Fruit fly (Drosophila melanogaster) whole organism, embryonic: Measurements from ENCODE around the gene CG32440.

Source experiments
- B-H1 ChIP-seq: fragments of 200-800 bp; sonication (Bioruptor generic); IDR thresholded peaks from 3 replicates; pipeline ENCODE4 v1.3.6; 2022; ENCODE audit warnings: missing biosample characterization, missing genetic modification characterization
- C15 ChIP-seq: fragments of 200-800 bp; sonication (Bioruptor generic); IDR thresholded peaks from 3 replicates; pipeline ENCODE4 v1.3.6; 2022; ENCODE audit warnings: missing biosample characterization, missing genetic modification characterization
- CG11696 ChIP-seq: fragments of 200-800 bp; sonication (Bioruptor generic); IDR thresholded peaks from 2 replicates; pipeline ENCODE4 v1.3.6; 2022; ENCODE audit warnings: missing biosample characterization, missing genetic modification characterization
- CG11723 ChIP-seq: fragments of 200-800 bp; sonication (Bioruptor generic); optimal IDR thresholded peaks from 2 replicates; lab custom pipeline; 2017; ENCODE audit warnings: missing biosample characterization, mild to moderate bottlenecking, missing genetic modification characterization
- CG13624 ChIP-seq: fragments of 200-800 bp; sonication (Bioruptor generic); optimal IDR thresholded peaks from 2 replicates; lab custom pipeline; 2016; ENCODE audit warnings: missing biosample characterization, missing genetic modification characterization
- CG14014 ChIP-seq: fragments of 200-800 bp; sonication (Bioruptor generic); IDR thresholded peaks from 2 replicates; pipeline ENCODE4 v1.3.6; 2022; ENCODE audit warnings: missing biosample characterization, missing genetic modification characterization
- CG15011 ChIP-seq: fragments of 200-800 bp; sonication (Bioruptor generic); optimal IDR thresholded peaks from 3 replicates; lab custom pipeline; 2018; ENCODE audit warnings: missing biosample characterization, mild to moderate bottlenecking, missing genetic modification characterization
- CG17186 ChIP-seq: fragments of 200-800 bp; sonication (Bioruptor generic); optimal IDR thresholded peaks from 3 replicates; lab custom pipeline; 2017; ENCODE audit warnings: missing biosample characterization, missing genetic modification reagents, missing genetic modification characterization
- CG17328 ChIP-seq: fragments of 200-800 bp; sonication (Bioruptor generic); IDR thresholded peaks from 2 replicates; pipeline ENCODE4 v1.3.6; 2022; ENCODE audit warnings: missing biosample characterization, missing genetic modification characterization
- CG17802 ChIP-seq: fragments of 200-800 bp; sonication (Bioruptor generic); optimal IDR thresholded peaks from 2 replicates; lab custom pipeline; 2018; ENCODE audit warnings: missing biosample characterization, mild to moderate bottlenecking, missing genetic modification characterization, moderate library complexity
- CG1832 ChIP-seq: fragments of 200-800 bp; sonication (Bioruptor generic); optimal IDR thresholded peaks from 2 replicates; lab custom pipeline; 2017; ENCODE audit warnings: missing biosample characterization, mild to moderate bottlenecking, missing genetic modification characterization, inconsistent platforms
- CG18764 ChIP-seq: fragments of 200-800 bp; sonication (Bioruptor generic); optimal IDR thresholded peaks from 3 replicates; lab custom pipeline; 2016; ENCODE audit warnings: missing biosample characterization, missing genetic modification characterization
- CG2202 ChIP-seq: fragments of 200-800 bp; sonication (Bioruptor generic); optimal IDR thresholded peaks from 2 replicates; lab custom pipeline; 2018; ENCODE audit warnings: missing biosample characterization, mild to moderate bottlenecking, missing genetic modification characterization
- CG2678 ChIP-seq: fragments of 200-800 bp; sonication (Bioruptor generic); optimal IDR thresholded peaks from 3 replicates; lab custom pipeline; 2019; ENCODE audit warnings: missing biosample characterization, mild to moderate bottlenecking, missing genetic modification characterization, moderate library complexity
- CG33213 ChIP-seq: fragments of 200-800 bp; sonication (Bioruptor generic); optimal IDR thresholded peaks from 3 replicates; lab custom pipeline; 2016; ENCODE audit warnings: missing biosample characterization, missing genetic modification characterization
- CG4404 ChIP-seq: fragments of 200-800 bp; sonication (Bioruptor generic); IDR thresholded peaks from 2 replicates; pipeline ENCODE4 v1.3.6; 2022; ENCODE audit warnings: missing biosample characterization, missing genetic modification characterization
- CG5953 ChIP-seq: fragments of 200-800 bp; sonication (Bioruptor generic); IDR thresholded peaks from 2 replicates; pipeline ENCODE4 v1.3.6; 2022; ENCODE audit warnings: missing biosample characterization, missing genetic modification characterization
- CG6254 ChIP-seq: fragments of 200-800 bp; sonication (Bioruptor generic); optimal IDR thresholded peaks from 3 replicates; lab custom pipeline; 2017; ENCODE audit warnings: mild to moderate bottlenecking, missing biosample characterization, missing genetic modification reagents, missing genetic modification characterization
- CG7839 ChIP-seq: fragments of 200-800 bp; sonication (Bioruptor generic); optimal IDR thresholded peaks from 3 replicates; lab custom pipeline; 2018; ENCODE audit warnings: missing biosample characterization, mild to moderate bottlenecking, missing genetic modification characterization, moderate library complexity
- CG8290 ChIP-seq, 3 experiments: fragments of 200-800 bp; sonication (Bioruptor generic); optimal IDR thresholded peaks; 2 replicates each; lab custom pipeline; 2016 to 2019; ENCODE audit warnings: missing biosample characterization in 3 of 3, missing genetic modification characterization in 3 of 3, mild to moderate bottlenecking in 2 of 3, moderate library complexity in 1 of 3
- CG8359 ChIP-seq: fragments of 200-800 bp; sonication (Bioruptor generic); optimal IDR thresholded peaks from 2 replicates; lab custom pipeline; 2017; ENCODE audit warnings: missing biosample characterization, mild to moderate bottlenecking, missing genetic modification characterization, borderline replicate concordance
- CG8944 ChIP-seq: fragments of 200-800 bp; sonication (Bioruptor generic); optimal IDR thresholded peaks from 3 replicates; lab custom pipeline; 2016; ENCODE audit warnings: missing biosample characterization, missing genetic modification characterization
- Dref ChIP-seq: fragments of 200-800 bp; sonication (Bioruptor generic); IDR thresholded peaks from 2 replicates; pipeline ENCODE4 v1.3.6; 2022; ENCODE audit warnings: missing biosample characterization, missing genetic modification characterization
- E2f1 ChIP-seq: fragments of 200-800 bp; sonication (Bioruptor generic); IDR thresholded peaks from 2 replicates; pipeline ENCODE4 v1.3.6; 2022; ENCODE audit warnings: missing biosample characterization, missing genetic modification characterization
- Ets97D ChIP-seq: fragments of 200-800 bp; sonication (Bioruptor generic); optimal IDR thresholded peaks from 3 replicates; lab custom pipeline; 2016; ENCODE audit warnings: missing biosample characterization, missing genetic modification characterization
- HLH4C ChIP-seq: fragments of 200-800 bp; sonication (Bioruptor generic); IDR thresholded peaks from 3 replicates; pipeline ENCODE4 v1.3.6; 2022; ENCODE audit warnings: missing biosample characterization, missing genetic modification characterization; ENCODE audit not compliant: partially characterized antibody
- Hmx ChIP-seq: fragments of 200-800 bp; sonication (Bioruptor generic); optimal IDR thresholded peaks from 2 replicates; lab custom pipeline; 2016; ENCODE audit warnings: missing biosample characterization, missing genetic modification characterization
- Hr51 ChIP-seq, 2 experiments: fragments of 200-800 bp; sonication (Bioruptor generic); optimal IDR thresholded peaks; 2 replicates in 1 of 2; 3 replicates in 1 of 2; lab custom pipeline; 2016 to 2018; ENCODE audit warnings: missing biosample characterization in 2 of 2, missing genetic modification characterization in 2 of 2, mild to moderate bottlenecking in 1 of 2, moderate library complexity in 1 of 2
- MTF-1 ChIP-seq: fragments of 200-800 bp; sonication (Bioruptor generic); optimal IDR thresholded peaks from 2 replicates; lab custom pipeline; 2018; ENCODE audit warnings: missing biosample characterization, mild to moderate bottlenecking, missing genetic modification characterization, borderline replicate concordance
- Neu2 ChIP-seq: fragments of 200-800 bp; sonication (Bioruptor generic); optimal IDR thresholded peaks from 3 replicates; lab custom pipeline; 2016; ENCODE audit warnings: missing biosample characterization, missing genetic modification characterization, borderline replicate concordance
- Nf-YB ChIP-seq: fragments of 200-800 bp; sonication (Bioruptor generic); optimal IDR thresholded peaks from 3 replicates; lab custom pipeline; 2019; ENCODE audit warnings: missing biosample characterization, mild to moderate bottlenecking, missing genetic modification characterization, moderate library complexity
- Pdp1 ChIP-seq, 2 experiments: fragments of 200-800 bp; sonication (Bioruptor generic); optimal IDR thresholded peaks; 3 replicates each; lab custom pipeline; 2016; ENCODE audit warnings: missing biosample characterization in 2 of 2, missing genetic modification characterization in 2 of 2, mild to moderate bottlenecking in 1 of 2, moderate library complexity in 1 of 2
- Stat92E ChIP-seq, 3 experiments: fragments of >200 bp in 2 of 3; fragments of 200-800 bp in 1 of 3; sonication (Bioruptor generic) in 1 of 3; optimal IDR thresholded peaks; 2 replicates each; lab custom pipeline; 2017 to 2019; ENCODE audit warnings: missing biosample characterization in 3 of 3, missing genetic modification characterization in 3 of 3, mild to moderate bottlenecking in 1 of 3, moderate library complexity in 1 of 3
- Usf ChIP-seq: fragments of 200-800 bp; sonication (Bioruptor generic); optimal IDR thresholded peaks from 2 replicates; lab custom pipeline; 2017; ENCODE audit warnings: missing genotype, missing biosample characterization, missing genetic modification characterization
- da ChIP-seq: fragments of 200-800 bp; sonication (Bioruptor generic); optimal IDR thresholded peaks from 2 replicates; lab custom pipeline; 2016; ENCODE audit warnings: missing biosample characterization, missing genetic modification characterization
- dmrt11E ChIP-seq: fragments of 200-800 bp; sonication (Bioruptor generic); optimal IDR thresholded peaks from 3 replicates; lab custom pipeline; 2018; ENCODE audit warnings: missing biosample characterization, mild to moderate bottlenecking, missing genetic modification characterization, moderate library complexity
- gce ChIP-seq: fragments of 200-800 bp; sonication (Bioruptor generic); IDR thresholded peaks from 3 replicates; pipeline ENCODE4 v1.3.6; 2022; ENCODE audit warnings: missing biosample characterization, missing genetic modification characterization
- grau ChIP-seq: fragments of 200-800 bp; optimal IDR thresholded peaks from 3 replicates; lab custom pipeline; 2019; ENCODE audit warnings: missing biosample characterization, mild to moderate bottlenecking, missing genetic modification characterization, moderate library complexity
- kah ChIP-seq: fragments of 200-800 bp; sonication (Bioruptor generic); optimal IDR thresholded peaks from 2 replicates; lab custom pipeline; 2018; ENCODE audit warnings: missing biosample characterization, mild to moderate bottlenecking, missing genetic modification characterization
- luna ChIP-seq: fragments of 200-800 bp; sonication (Bioruptor generic); optimal IDR thresholded peaks from 2 replicates; lab custom pipeline; 2016; ENCODE audit warnings: missing biosample characterization, missing genetic modification characterization
- nau ChIP-seq: fragments of 200-800 bp; sonication (Bioruptor generic); optimal IDR thresholded peaks from 3 replicates; lab custom pipeline; 2017; ENCODE audit warnings: missing biosample characterization, mild to moderate bottlenecking, missing genetic modification characterization, missing genetic modification reagents
- nom ChIP-seq: fragments of 200-800 bp; sonication (Bioruptor generic); optimal IDR thresholded peaks from 2 replicates; lab custom pipeline; 2017; ENCODE audit warnings: missing biosample characterization, missing genetic modification characterization, mild to moderate bottlenecking, moderate library complexity, missing genetic modification reagents
- pan ChIP-seq, 4 experiments: fragments of >200 bp in 3 of 4; fragments of 200-800 bp in 1 of 4; sonication (Bioruptor generic) in 1 of 4; optimal IDR thresholded peaks in 3 of 4; IDR thresholded peaks in 1 of 4; 2 replicates each; pipeline versions ENCODE4 v1.3.6 to Lab custom; 2017 to 2022; ENCODE audit warnings: missing biosample characterization in 2 of 4, missing genetic modification characterization in 2 of 4, mixed read lengths in 1 of 4
- pum ChIP-seq: fragments of 200-800 bp; sonication (Bioruptor generic); optimal IDR thresholded peaks from 2 replicates; lab custom pipeline; 2016; ENCODE audit warnings: missing biosample characterization, missing genetic modification characterization
- trem ChIP-seq: fragments of 200-800 bp; optimal IDR thresholded peaks from 3 replicates; lab custom pipeline; 2019; ENCODE audit warnings: missing biosample characterization, mild to moderate bottlenecking, missing genetic modification characterization, moderate library complexity
- trh ChIP-seq: fragments of 200-800 bp; sonication (Bioruptor generic); optimal IDR thresholded peaks from 2 replicates; lab custom pipeline; 2016; ENCODE audit warnings: missing biosample characterization, missing genetic modification characterization
- zfh2 ChIP-seq: fragments of 200-800 bp; sonication (Bioruptor generic); optimal IDR thresholded peaks from 2 replicates; lab custom pipeline; 2016; ENCODE audit warnings: missing biosample characterization, missing genetic modification characterization

CG32440 gene

dm6 chr3L:21343254-21344083 is 16.5 kb upstream of the CG32440 start, which contains the start of the genes Tbc1d8-9 and CG32436 (continued):
- no peak for TF ChIP-seq gce (GFP tag; lab: Robert Waterston, UW)
- TF ChIP-seq pan (optimal IDR thresholded peaks at IDR 0.05; lab: Kevin White, UChicago): no peak
- no peak for TF ChIP-seq pan (GFP tag; optimal IDR thresholded peaks at IDR 0.05 in 1 of 2, IDR thresholded peaks at IDR 0.05 in 1 of 2)
- TF ChIP-seq Hmx: no peak
- peak in 1 of 2 experiments; percentile 55 for TF ChIP-seq Pdp1 (GFP tag; optimal IDR thresholded peaks at IDR 0.05; lab: Kevin White, UChicago)
- TF ChIP-seq CG8290 (GFP tag; optimal IDR thresholded peaks at IDR 0.05; lab: Kevin White, UChicago): no peak
- TF ChIP-seq CG8290 (tag; optimal IDR thresholded peaks at IDR 0.05; lab: Kevin White, UChicago): no peak
- TF ChIP-seq Ets97D (GFP tag; lab: Kevin White, UChicago): peak; percentile 56
- TF ChIP-seq CG14014 (GFP tag; lab: Robert Waterston, UW): no peak
- TF ChIP-seq CG8944 (GFP tag; lab: Kevin White, UChicago): no peak
- no peak for TF ChIP-seq Neu2
- no peak for TF ChIP-seq MTF-1 (GFP tag; lab: Kevin White, UChicago)
- 0 out of 2 replicates have a peak, but pooled peaks have one; percentile 29 for TF ChIP-seq Dref
- no peak for TF ChIP-seq CG17328 (GFP tag; lab: Robert Waterston, UW)
- TF ChIP-seq trem: peak; percentile 60
- no peak for TF ChIP-seq CG18764 (GFP tag; lab: Kevin White, UChicago)
- no peak for TF ChIP-seq CG7839 (tag; lab: Kevin White, UChicago)
- TF ChIP-seq CG33213 (GFP tag; lab: Kevin White, UChicago): peak; percentile 14
- no peak for TF ChIP-seq nom (GFP tag; lab: Kevin White, UChicago)
- TF ChIP-seq grau (tag; lab: Kevin White, UChicago): no peak
- TF ChIP-seq CG11723 (GFP tag; lab: Kevin White, UChicago): no peak
- TF ChIP-seq CG6254 (GFP tag; lab: Kevin White, UChicago): no peak
- no peak for TF ChIP-seq Usf (GFP tag; lab: Kevin White, UChicago)
- no peak for TF ChIP-seq luna
- TF ChIP-seq CG11696: no peak
- no peak for TF ChIP-seq CG8359 (GFP tag; lab: Kevin White, UChicago)
- no peak for TF ChIP-seq pum (GFP tag; lab: Kevin White, UChicago)
- TF ChIP-seq da (GFP tag; lab: Kevin White, UChicago): no peak
- no peak for TF ChIP-seq HLH4C (GFP tag; lab: Robert Waterston, UW)
- TF ChIP-seq nau (GFP tag; lab: Kevin White, UChicago): no peak
- TF ChIP-seq Stat92E (GFP tag; optimal IDR thresholded peaks at IDR 0.05; lab: Kevin White, UChicago): peak in 1 of 3 experiments; percentile 10
- TF ChIP-seq C15: no peak
- no peak for TF ChIP-seq kah
- TF ChIP-seq CG17802 (tag; lab: Kevin White, UChicago): no peak
- no peak for TF ChIP-seq dmrt11E (tag; lab: Kevin White, UChicago)
- no peak for TF ChIP-seq E2f1 (GFP tag; lab: Robert Waterston, UW)
- no peak for TF ChIP-seq zfh2
- TF ChIP-seq CG4404 (GFP tag; lab: Robert Waterston, UW): no peak
- TF ChIP-seq CG2202 (tag; lab: Kevin White, UChicago): no peak
- no peak for TF ChIP-seq CG5953
- TF ChIP-seq CG2678 (tag; lab: Kevin White, UChicago): no peak
- TF ChIP-seq trh (GFP tag; lab: Kevin White, UChicago): no peak
- no peak for TF ChIP-seq CG15011 (GFP tag; lab: Kevin White, UChicago)
- TF ChIP-seq Nf-YB (GFP tag; lab: Kevin White, UChicago): no peak
- TF ChIP-seq B-H1 (GFP tag; lab: Robert Waterston, UW): no peak
- TF ChIP-seq CG17186: peak; percentile 95
- TF ChIP-seq CG1832 (GFP tag; lab: Kevin White, UChicago): no peak
- no peak for TF ChIP-seq Hr51 (GFP tag; optimal IDR thresholded peaks at IDR 0.05; lab: Kevin White, UChicago)
- TF ChIP-seq CG13624 (GFP tag; lab: Kevin White, UChicago): no peak
